Fruit fly (Drosophila melanogaster) whole organism, wandering third instar larva: ENCODE results near the gene prtp.

Experiments used
- CrebA ChIP-seq: fragments of 200-800 bp; sonication (Bioruptor generic); optimal IDR thresholded peaks from 2 replicates; lab custom pipeline; 2016; ENCODE audit warnings: missing biosample characterization, mild to moderate bottlenecking, missing genetic modification characterization, borderline replicate concordance
- jim ChIP-seq: fragments of 175-275, 200-325 bp; sonication (Bioruptor generic); optimal IDR thresholded peaks from 2 replicates; lab custom pipeline; 2016; ENCODE audit warnings: missing biosample characterization, mild to moderate bottlenecking, missing genetic modification characterization
- lola ChIP-seq: fragments of >200 bp; optimal IDR thresholded peaks from 2 replicates; lab custom pipeline; 2017; ENCODE audit warnings: missing biosample characterization, missing genetic modification characterization

DNA sequence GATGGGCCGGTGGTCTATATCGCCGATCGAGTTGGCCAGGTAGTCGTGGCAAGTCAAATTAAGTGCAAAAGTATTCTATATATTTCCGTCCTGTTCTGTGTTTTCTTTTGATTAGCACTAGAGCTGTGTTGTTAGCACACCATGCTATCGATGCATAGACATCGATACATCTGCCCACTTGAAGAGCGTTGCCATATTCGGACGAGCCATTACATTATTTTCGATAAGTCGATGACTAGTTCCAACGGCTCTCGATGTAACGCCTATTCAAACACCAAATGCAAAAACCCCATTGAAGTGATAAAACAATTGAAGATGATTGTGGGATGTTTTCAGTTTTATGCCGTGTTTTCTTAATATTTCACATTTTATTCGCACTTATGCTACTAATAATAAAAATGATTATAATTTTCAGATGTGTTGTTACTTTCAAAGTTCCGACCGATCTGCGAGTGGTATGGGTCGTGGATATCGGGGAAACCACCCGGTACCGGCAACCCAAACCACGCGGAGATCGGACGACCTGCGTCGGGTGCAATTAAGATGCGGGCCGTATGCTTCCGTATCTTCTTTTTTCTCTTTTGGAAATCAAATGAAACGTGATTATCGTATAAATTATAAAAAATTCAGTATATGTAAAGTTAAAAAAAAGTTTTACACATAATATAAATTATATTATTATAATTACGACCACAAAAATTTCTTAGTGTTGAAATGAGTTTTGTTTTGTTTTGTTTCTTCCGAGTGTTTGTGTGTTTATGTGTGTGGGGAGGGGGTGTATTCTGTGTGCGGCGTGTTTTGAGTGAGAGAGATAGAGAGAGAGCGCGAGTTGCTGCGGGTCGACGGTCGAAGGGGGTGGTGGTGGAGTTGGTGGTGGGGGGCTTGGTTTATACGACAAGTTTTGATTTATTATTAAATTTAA, 6.5 kb upstream of the prtp start, which contains the start of gene FucT6:
- TF ChIP-seq jim (GFP tag; lab: Kevin White, UChicago) (peak; percentile 39), CrebA (GFP tag; lab: Kevin White, UChicago) (no peak), lola (no peak)
